Worm (Caenorhabditis elegans) whole organism, L1 larva: ENCODE data around the gene F55A11.8.

Source experiments
- F16B12.6 ChIP-seq: fragments of 150-350 bp; optimal IDR thresholded peaks from 2 replicates; lab custom pipeline; 2014; ENCODE audit warnings: missing biosample characterization, missing genetic modification characterization
- Y116A8C.19 ChIP-seq: sonication (generic microtip); optimal IDR thresholded peaks from 2 replicates; lab custom pipeline; 2016; ENCODE audit warnings: missing compliant biosample characterization, missing genetic modification characterization, borderline replicate concordance
- aha-1 ChIP-seq: fragments of 150-350 bp; optimal IDR thresholded peaks from 2 replicates; lab custom pipeline; 2014; ENCODE audit warnings: missing biosample characterization, missing genetic modification characterization
- ama-1 ChIP-seq: fragments of 150-350 bp; optimal IDR thresholded peaks from 2 replicates; lab custom pipeline; 2014
- blmp-1 ChIP-seq: fragments of 150-350 bp; optimal IDR thresholded peaks from 2 replicates; lab custom pipeline; 2014; ENCODE audit warnings: missing biosample characterization, missing genetic modification characterization
- ceh-8 ChIP-seq: fragments of 200-800 bp; sonication (Bioruptor generic); optimal IDR thresholded peaks from 2 replicates; lab custom pipeline; 2018; ENCODE audit warnings: mild to moderate bottlenecking, missing genetic modification characterization, moderate library complexity, missing compliant biosample characterization
- ceh-90 ChIP-seq: sonication (generic microtip); optimal IDR thresholded peaks from 2 replicates; lab custom pipeline; 2016; ENCODE audit warnings: missing genetic modification characterization, missing compliant biosample characterization
- dpl-1 ChIP-seq, 3 experiments: fragments of 150-350 bp in 2 of 3; sonication (generic microtip) in 1 of 3; optimal IDR thresholded peaks; 2 replicates each; lab custom pipeline; 2014 to 2017; ENCODE audit warnings: missing biosample characterization in 3 of 3, missing genetic modification characterization in 3 of 3, missing genetic modification reagents in 3 of 3
- efl-1 ChIP-seq, 4 experiments: fragments of 150-350 bp; optimal IDR thresholded peaks in 3 of 4; peaks in 1 of 4; 1 replicate in 1 of 4; 2 replicates in 3 of 4; lab custom pipeline; 2014; ENCODE audit warnings: missing biosample characterization in 2 of 4, missing genetic modification characterization in 2 of 4, missing genetic modification reagents in 2 of 4
- efl-3 ChIP-seq: fragments of 200-800 bp; sonication (Bioruptor generic); optimal IDR thresholded peaks from 2 replicates; lab custom pipeline; 2018; ENCODE audit warnings: mild to moderate bottlenecking, missing genetic modification characterization, missing compliant biosample characterization
- egl-27 ChIP-seq, 2 experiments: fragments of 150-350 bp in 1 of 2; sonication (generic microtip); optimal IDR thresholded peaks; 3 replicates each; lab custom pipeline; 2017 to 2018; ENCODE audit warnings: missing biosample characterization in 2 of 2, missing genetic modification characterization in 2 of 2, missing genetic modification reagents in 2 of 2
- elt-2 ChIP-seq: sonication (generic microtip); optimal IDR thresholded peaks from 2 replicates; lab custom pipeline; 2016; ENCODE audit warnings: missing genetic modification characterization, mild to moderate bottlenecking, inconsistent platforms, missing compliant biosample characterization, missing genetic modification reagents
- fkh-8 ChIP-seq: sonication (generic microtip); optimal IDR thresholded peaks from 2 replicates; lab custom pipeline; 2016; ENCODE audit warnings: mild to moderate bottlenecking, missing genetic modification characterization, missing compliant biosample characterization
- fos-1 ChIP-seq: fragments of 150-350 bp; optimal IDR thresholded peaks from 2 replicates; lab custom pipeline; 2014; ENCODE audit warnings: missing biosample characterization, missing genetic modification characterization
- hlh-17 ChIP-seq: fragments of 200-800 bp; sonication (Bioruptor generic); optimal IDR thresholded peaks from 2 replicates; lab custom pipeline; 2018; ENCODE audit warnings: missing genetic modification characterization, mild to moderate bottlenecking, missing compliant biosample characterization, moderate library complexity, borderline replicate concordance
- isw-1 ChIP-seq: fragments of 200-800 bp; sonication (Bioruptor generic); IDR thresholded peaks from 2 replicates; pipeline ENCODE4 v1.3.6; 2022; ENCODE audit warnings: missing genetic modification characterization, missing compliant biosample characterization
- jun-1 ChIP-seq: fragments of 150-350 bp; optimal IDR thresholded peaks from 2 replicates; lab custom pipeline; 2014; ENCODE audit warnings: missing biosample characterization, missing genetic modification reagents, missing genetic modification characterization
- lin-35 ChIP-seq, 2 experiments: fragments of 150-350 bp; optimal IDR thresholded peaks; 2 replicates each; lab custom pipeline; 2014; ENCODE audit warnings: missing biosample characterization in 2 of 2, missing genetic modification characterization in 2 of 2, missing genetic modification reagents in 2 of 2
- lin-39 ChIP-seq: fragments of 150-350 bp; optimal IDR thresholded peaks from 2 replicates; lab custom pipeline; 2014; ENCODE audit warnings: missing biosample characterization, missing genetic modification reagents, missing genetic modification characterization
- lsy-2 ChIP-seq, 2 experiments: fragments of 150-350 bp; optimal IDR thresholded peaks; 2 replicates each; lab custom pipeline; 2014; ENCODE audit warnings: missing biosample characterization in 2 of 2, missing genetic modification characterization in 2 of 2
- mab-9 ChIP-seq: fragments of 200-800 bp; sonication (Bioruptor generic); IDR thresholded peaks from 2 replicates; pipeline ENCODE4 v1.3.6; 2022; ENCODE audit warnings: missing genetic modification reagents, missing genetic modification characterization, missing compliant biosample characterization
- mep-1 ChIP-seq: fragments of 150-350 bp; optimal IDR thresholded peaks from 2 replicates; lab custom pipeline; 2014; ENCODE audit warnings: missing biosample characterization, missing genetic modification characterization
- nhr-12 ChIP-seq: sonication (generic microtip); optimal IDR thresholded peaks from 2 replicates; lab custom pipeline; 2017; ENCODE audit warnings: missing biosample characterization, missing genetic modification characterization
- nhr-237 ChIP-seq: fragments of 150-350 bp; optimal IDR thresholded peaks from 2 replicates; lab custom pipeline; 2014; ENCODE audit warnings: missing biosample characterization, missing genetic modification characterization
- nhr-28 ChIP-seq: fragments of 150-350 bp; optimal IDR thresholded peaks from 2 replicates; lab custom pipeline; 2014; ENCODE audit warnings: missing biosample characterization, missing genetic modification characterization
- nhr-47 ChIP-seq: sonication (generic microtip); optimal IDR thresholded peaks from 2 replicates; lab custom pipeline; 2016; ENCODE audit warnings: mild to moderate bottlenecking, missing genetic modification characterization, moderate library complexity, missing compliant biosample characterization
- nhr-71 ChIP-seq: sonication (generic microtip); optimal IDR thresholded peaks from 2 replicates; lab custom pipeline; 2016; ENCODE audit warnings: mild to moderate bottlenecking, missing genetic modification characterization, moderate library complexity, missing compliant biosample characterization
- nhr-76 ChIP-seq: sonication (generic microtip); optimal IDR thresholded peaks from 2 replicates; lab custom pipeline; 2017; ENCODE audit warnings: missing biosample characterization, missing genetic modification characterization
- nhr-84 ChIP-seq: sonication (generic microtip); optimal IDR thresholded peaks from 2 replicates; lab custom pipeline; 2017; ENCODE audit warnings: missing biosample characterization, missing genetic modification characterization
- nhr-85 ChIP-seq: sonication (generic microtip); peaks from one replicate; lab custom pipeline; 2016; ENCODE audit warnings: missing genetic modification characterization, inconsistent platforms, missing compliant biosample characterization
- pax-3 ChIP-seq: fragments of 200-800 bp; sonication (Bioruptor generic); optimal IDR thresholded peaks from 2 replicates; lab custom pipeline; 2018; ENCODE audit warnings: mild to moderate bottlenecking, missing genetic modification characterization, moderate library complexity, missing compliant biosample characterization
- snu-23 ChIP-seq: sonication (generic microtip); optimal IDR thresholded peaks from 2 replicates; lab custom pipeline; 2016; ENCODE audit warnings: missing genetic modification characterization, missing compliant biosample characterization
- sox-4 ChIP-seq: sonication (generic microtip); optimal IDR thresholded peaks from 2 replicates; lab custom pipeline; 2016; ENCODE audit warnings: missing genetic modification characterization, missing compliant biosample characterization
- sptf-1 ChIP-seq: fragments of 150-350 bp; optimal IDR thresholded peaks from 2 replicates; lab custom pipeline; 2014; ENCODE audit warnings: missing biosample characterization, missing genetic modification characterization
- sup-37 ChIP-seq: fragments of 200-800 bp; sonication (Bioruptor generic); optimal IDR thresholded peaks from 2 replicates; lab custom pipeline; 2018; ENCODE audit warnings: mild to moderate bottlenecking, missing genetic modification characterization, missing compliant biosample characterization
- swsn-7 ChIP-seq: sonication (generic microtip); optimal IDR thresholded peaks from 2 replicates; lab custom pipeline; 2016; ENCODE audit warnings: missing genetic modification characterization, missing compliant biosample characterization
- tbx-2 ChIP-seq: sonication (generic microtip); optimal IDR thresholded peaks from 2 replicates; lab custom pipeline; 2016; ENCODE audit warnings: missing genetic modification characterization, missing compliant biosample characterization
- tlp-1 ChIP-seq: fragments of 150-350 bp; optimal IDR thresholded peaks from 2 replicates; lab custom pipeline; 2014; ENCODE audit warnings: missing biosample characterization, missing genetic modification characterization
- unc-62 ChIP-seq: fragments of 150-350 bp; optimal IDR thresholded peaks from 2 replicates; lab custom pipeline; 2014; ENCODE audit warnings: missing biosample characterization, missing genetic modification reagents, missing genetic modification characterization
- unc-86 ChIP-seq: sonication (generic microtip); optimal IDR thresholded peaks from 2 replicates; lab custom pipeline; 2016; ENCODE audit warnings: missing genetic modification characterization, missing compliant biosample characterization
- unc-98 ChIP-seq: fragments of 200-800 bp; sonication (Bioruptor generic); IDR thresholded peaks from 2 replicates; pipeline ENCODE4 v1.3.6; 2022; ENCODE audit warnings: missing genetic modification characterization, missing compliant biosample characterization
- vab-15 ChIP-seq: sonication (generic microtip); optimal IDR thresholded peaks from 2 replicates; lab custom pipeline; 2017; ENCODE audit warnings: missing genotype, mild to moderate bottlenecking, missing genetic modification characterization, missing compliant biosample characterization
- zag-1 ChIP-seq: fragments of 150-350 bp; optimal IDR thresholded peaks from 2 replicates; lab custom pipeline; 2014; ENCODE audit warnings: missing biosample characterization, missing genetic modification characterization
- ztf-4 ChIP-seq: fragments of 150-350 bp; optimal IDR thresholded peaks from 2 replicates; lab custom pipeline; 2014; ENCODE audit warnings: missing biosample characterization, missing genetic modification characterization

F55A11.8 gene

DNA sequence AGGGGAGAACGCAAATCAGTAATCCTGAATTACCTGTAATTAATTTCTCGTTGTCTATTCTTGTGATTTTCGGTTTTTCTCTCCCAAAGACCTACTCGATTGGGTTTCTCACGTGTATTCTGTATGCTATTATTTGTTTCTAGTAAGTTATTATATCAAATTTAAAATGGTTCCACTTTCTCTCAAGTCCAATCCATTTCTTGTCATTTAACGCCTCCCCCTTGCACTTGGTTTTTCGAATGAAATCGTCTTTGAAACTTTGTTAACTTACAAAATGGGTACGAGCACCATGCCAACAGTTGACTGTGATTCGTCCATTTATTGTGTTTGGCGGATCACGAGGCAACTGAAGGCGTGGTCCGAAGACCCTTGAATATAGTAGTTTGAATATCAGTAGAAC is 18.3 kb upstream of the F55A11.8 start:
- TF ChIP-seq efl-1 (optimal IDR thresholded peaks at IDR 0.05; lab: Kevin White, UChicago) (no peak), efl-1 (GFP tag; optimal IDR thresholded peaks at IDR 0.05 in 1 of 2; lab: Kevin White, UChicago) (peak in 1 of 2 experiments; percentile 56), sox-4 (tag; lab: Kevin White, UChicago) (no peak)
- TF ChIP-seq, all 84 proteins: peak for 1

DNA sequence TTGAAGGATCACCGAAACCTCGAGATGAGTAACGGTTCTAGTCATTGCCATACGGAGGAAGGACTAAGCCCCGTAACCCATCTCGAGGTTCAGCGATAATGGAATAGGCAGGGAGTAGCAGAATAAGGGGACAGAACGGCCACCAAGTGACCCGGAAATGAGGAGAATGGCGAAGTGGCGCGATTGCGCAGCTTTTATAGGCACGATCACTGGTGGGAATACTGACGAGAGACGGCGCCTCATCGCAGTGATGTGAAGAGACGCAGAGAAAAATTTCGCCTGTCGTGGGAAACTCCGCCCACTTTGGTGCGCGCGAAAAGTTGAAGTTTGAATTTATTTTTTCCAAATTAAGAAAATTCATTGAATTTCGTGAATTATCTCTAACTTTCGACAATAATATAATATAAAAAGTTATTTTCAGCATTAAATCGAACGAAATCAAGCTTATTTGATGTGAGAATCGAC is 17.9 kb upstream of the F55A11.8 start, which contains the start of gene F55A11.4:
Gene F55A11.4, plus strand, starts transcription at position 415 of the 465 bp plus-strand sequence.
- no peak for TF ChIP-seq ceh-90 (tag; lab: Kevin White, UChicago)
- TF ChIP-seq isw-1 (GFP tag; lab: Robert Waterston, UW): no peak
- no peak for TF ChIP-seq nhr-76 (tag; lab: Kevin White, UChicago)
- no peak for TF ChIP-seq ama-1 (lab: Kevin White, UChicago)
- no peak for TF ChIP-seq vab-15 (tag; lab: Kevin White, UChicago)
- TF ChIP-seq lin-39 (tag; lab: Kevin White, UChicago): no peak
- TF ChIP-seq sup-37 (GFP tag; lab: Kevin White, UChicago): no peak
- no peak for TF ChIP-seq elt-2 (tag; lab: Kevin White, UChicago)
- TF ChIP-seq sox-4 (tag; lab: Kevin White, UChicago): no peak
- no peak for TF ChIP-seq egl-27 (tag; optimal IDR thresholded peaks at IDR 0.05; lab: Kevin White, UChicago)
- TF ChIP-seq nhr-237 (tag; lab: Kevin White, UChicago): no peak
- TF ChIP-seq jun-1 (tag; lab: Kevin White, UChicago): no peak
- TF ChIP-seq unc-98 (GFP tag; lab: Robert Waterston, UW): no peak
- TF ChIP-seq lsy-2 (tag; optimal IDR thresholded peaks at IDR 0.05; lab: Kevin White, UChicago): peak in 1 of 2 experiments; percentile 29
- no peak for TF ChIP-seq unc-86
- no peak for TF ChIP-seq efl-3
- no peak for TF ChIP-seq nhr-28
- TF ChIP-seq pax-3: no peak
- no peak for TF ChIP-seq mab-9
- TF ChIP-seq unc-62: no peak
- no peak for TF ChIP-seq ceh-8 (GFP tag; lab: Kevin White, UChicago)
- TF ChIP-seq zag-1 (tag; lab: Kevin White, UChicago): no peak
- no peak for TF ChIP-seq Y116A8C.19 (tag; lab: Kevin White, UChicago)
- no peak for TF ChIP-seq F16B12.6 (tag; lab: Kevin White, UChicago)
- peak in 1 of 2 experiments; percentile 42 for TF ChIP-seq efl-1 (optimal IDR thresholded peaks at IDR 0.05; lab: Kevin White, UChicago)
- peak; percentile 50 to 92 for TF ChIP-seq efl-1 (GFP tag; optimal IDR thresholded peaks at IDR 0.05 in 1 of 2; lab: Kevin White, UChicago)
- peak; percentile 27 to 48 (median 46) for TF ChIP-seq dpl-1 (GFP tag; optimal IDR thresholded peaks at IDR 0.05; lab: Kevin White, UChicago)
- TF ChIP-seq nhr-84 (tag; lab: Kevin White, UChicago): no peak
- no peak for TF ChIP-seq aha-1 (tag; lab: Kevin White, UChicago)
- TF ChIP-seq hlh-17 (GFP tag; lab: Kevin White, UChicago): no peak
- TF ChIP-seq fos-1: no peak
- TF ChIP-seq nhr-71 (tag; lab: Kevin White, UChicago): peak; percentile 9
- TF ChIP-seq nhr-85 (tag; lab: Kevin White, UChicago): peak; percentile 52
- no peak for TF ChIP-seq sptf-1 (tag; lab: Kevin White, UChicago)
- no peak for TF ChIP-seq tbx-2 (tag; lab: Kevin White, UChicago)
- TF ChIP-seq lin-35 (GFP tag; optimal IDR thresholded peaks at IDR 0.05; lab: Kevin White, UChicago): peak in 1 of 2 experiments; percentile 43
- TF ChIP-seq snu-23 (GFP tag; lab: Kevin White, UChicago): no peak
- TF ChIP-seq nhr-47: no peak
- no peak for TF ChIP-seq swsn-7 (tag; lab: Kevin White, UChicago)
- no peak for TF ChIP-seq tlp-1 (tag; lab: Kevin White, UChicago)
- no peak for TF ChIP-seq mep-1 (tag; lab: Kevin White, UChicago)
- TF ChIP-seq blmp-1 (tag; lab: Kevin White, UChicago): peak; percentile 35
- TF ChIP-seq ztf-4 (tag; lab: Kevin White, UChicago): no peak
- TF ChIP-seq fkh-8 (tag; lab: Kevin White, UChicago): no peak
- TF ChIP-seq nhr-12: no peak
